Worm (Caenorhabditis elegans): ENCODE data around the gene sri-73.

ce11 chrV:590182-590581 lies 24.3 kb upstream of the sri-73 start, which contains the start of gene ZK488.6:
- TF ChIP-seq lin-39 (tag; optimal IDR thresholded peaks at IDR 0.05), result no peak
- TF ChIP-seq blmp-1 (tag; optimal IDR thresholded peaks at IDR 0.05; ENCODE audit: insufficient read depth), result no peak
- TF ChIP-seq ztf-11 (tag; optimal IDR thresholded peaks at IDR 0.05), result no peak
- TF ChIP-seq F13H6.1 (tag; optimal IDR thresholded peaks at IDR 0.05), result no peak
- TF ChIP-seq elt-3 (tag; optimal IDR thresholded peaks at IDR 0.05), result no peak
- no peak for TF ChIP-seq nhr-11 (tag; optimal IDR thresholded peaks at IDR 0.05)
- TF ChIP-seq lin-13 (GFP tag; optimal IDR thresholded peaks at IDR 0.05), result no peak
- no peak for TF ChIP-seq ama-1 (optimal IDR thresholded peaks at IDR 0.05)
- no peak for TF ChIP-seq unc-62 (GFP tag; optimal IDR thresholded peaks at IDR 0.05)
- TF ChIP-seq mdl-1 (tag; optimal IDR thresholded peaks at IDR 0.05), result no peak
- TF ChIP-seq nhr-129 (tag; optimal IDR thresholded peaks at IDR 0.05), result no peak

All from whole organism, L2 larva.